Worm (Caenorhabditis elegans): ENCODE results near the gene sri-73.

The sri-73 gene

ce11 chrV:565984-566383 lies at the start of gene sri-73:
TSS of gene sri-73 (minus strand) at chrV:566084.
- TF ChIP-seq flt-1 (GFP tag; IDR thresholded peaks at IDR 0.05) (no peak), T22C8.4 (GFP tag; IDR thresholded peaks at IDR 0.05) (no peak), ztf-23 (GFP tag; IDR thresholded peaks at IDR 0.05) (no peak), med-1 (GFP tag; optimal IDR thresholded peaks at IDR 0.05; ENCODE audit: insufficient read depth) (no peak), tab-1 (GFP tag; IDR thresholded peaks at IDR 0.05) (no peak), ztf-29 (GFP tag; IDR thresholded peaks at IDR 0.05) (no peak), ref-1 (GFP tag; conservative IDR thresholded peaks at IDR 0.05) (no peak), cog-1 (tag; optimal IDR thresholded peaks at IDR 0.05) (no peak), klf-2 (GFP tag; conservative IDR thresholded peaks at IDR 0.05) (no peak)

DNA sequence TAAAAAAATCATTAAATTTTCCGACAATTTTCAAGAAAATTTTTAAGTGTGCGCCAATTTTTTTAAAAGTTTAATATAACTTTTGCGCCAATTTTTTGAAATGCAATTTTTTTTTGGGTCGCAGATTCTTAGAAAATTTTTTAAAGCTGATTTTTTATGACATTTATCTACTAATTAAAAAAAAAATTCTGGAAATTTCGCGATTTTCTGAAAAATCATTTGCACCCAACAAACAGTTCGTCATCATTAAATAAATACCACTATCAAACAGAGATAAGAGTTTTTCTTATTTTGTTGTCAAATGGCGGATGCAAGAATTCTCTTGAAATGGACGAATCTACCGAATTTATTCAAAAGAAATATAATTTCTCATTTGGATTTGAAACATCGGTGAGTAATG lies 49.4 kb upstream of the sri-73 start, which contains the start of gene F48G7.13:
TSS of gene F48G7.13 (plus strand) at position 301 of the 400 bp plus-strand sequence.
- no peak for TF ChIP-seq klf-2 (GFP tag; conservative IDR thresholded peaks at IDR 0.05)
- TF ChIP-seq cog-1 (tag; optimal IDR thresholded peaks at IDR 0.05): no peak
- TF ChIP-seq T22C8.4 (GFP tag; IDR thresholded peaks at IDR 0.05): no peak
- TF ChIP-seq flt-1 (GFP tag; IDR thresholded peaks at IDR 0.05): no peak
- TF ChIP-seq ztf-23 (GFP tag; IDR thresholded peaks at IDR 0.05): no peak
- TF ChIP-seq tab-1 (GFP tag; IDR thresholded peaks at IDR 0.05): no peak
- TF ChIP-seq ztf-29 (GFP tag; IDR thresholded peaks at IDR 0.05): no peak
- TF ChIP-seq med-1 (GFP tag; optimal IDR thresholded peaks at IDR 0.05; ENCODE audit: insufficient read depth): no peak
- TF ChIP-seq ref-1 (GFP tag; conservative IDR thresholded peaks at IDR 0.05): no peak

DNA sequence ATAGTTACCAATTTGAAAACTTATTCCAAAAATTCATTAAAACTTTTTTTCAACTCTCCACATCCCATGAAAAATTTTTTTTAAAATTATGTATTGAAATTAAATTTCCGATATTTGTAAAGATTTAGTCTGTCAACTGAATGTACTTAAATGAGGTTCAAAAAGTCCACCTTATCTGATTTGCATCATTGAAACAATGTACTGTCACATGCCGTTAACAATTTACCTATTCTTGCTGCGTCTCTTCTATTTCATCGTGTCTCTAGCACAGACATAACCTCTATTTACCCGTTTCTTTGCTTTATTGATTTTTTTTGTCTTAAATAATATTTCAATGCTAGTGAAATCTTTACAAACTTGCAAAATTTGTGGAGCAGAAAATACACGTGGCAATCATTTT lies 44.3 kb upstream of the sri-73 start, which contains the start of gene nhr-90:
TSS of gene nhr-90 (plus strand) at position 296 of the 400 bp plus-strand sequence.
- TF ChIP-seq ztf-23 (GFP tag; IDR thresholded peaks at IDR 0.05) (no peak), med-1 (GFP tag; optimal IDR thresholded peaks at IDR 0.05; ENCODE audit: insufficient read depth) (no peak), klf-2 (GFP tag; conservative IDR thresholded peaks at IDR 0.05) (no peak), tab-1 (GFP tag; IDR thresholded peaks at IDR 0.05) (no peak), ztf-29 (GFP tag; IDR thresholded peaks at IDR 0.05) (no peak), ref-1 (GFP tag; conservative IDR thresholded peaks at IDR 0.05) (no peak), cog-1 (tag; optimal IDR thresholded peaks at IDR 0.05) (no peak)

ce11 chrV:609671-610070 lies 43.8 kb upstream of the sri-73 start, which contains the start of gene srlf-36:
TSS of gene srlf-36 (minus strand) at chrV:609771.
- TF ChIP-seq ztf-23 (GFP tag; IDR thresholded peaks at IDR 0.05) (no peak), tab-1 (GFP tag; IDR thresholded peaks at IDR 0.05) (no peak), klf-2 (GFP tag; conservative IDR thresholded peaks at IDR 0.05) (no peak), T22C8.4 (GFP tag; IDR thresholded peaks at IDR 0.05) (no peak), med-1 (GFP tag; optimal IDR thresholded peaks at IDR 0.05; ENCODE audit: insufficient read depth) (no peak), flt-1 (GFP tag; IDR thresholded peaks at IDR 0.05) (no peak), ztf-29 (GFP tag; IDR thresholded peaks at IDR 0.05) (no peak), ref-1 (GFP tag; conservative IDR thresholded peaks at IDR 0.05) (no peak), cog-1 (tag; optimal IDR thresholded peaks at IDR 0.05) (no peak)

DNA sequence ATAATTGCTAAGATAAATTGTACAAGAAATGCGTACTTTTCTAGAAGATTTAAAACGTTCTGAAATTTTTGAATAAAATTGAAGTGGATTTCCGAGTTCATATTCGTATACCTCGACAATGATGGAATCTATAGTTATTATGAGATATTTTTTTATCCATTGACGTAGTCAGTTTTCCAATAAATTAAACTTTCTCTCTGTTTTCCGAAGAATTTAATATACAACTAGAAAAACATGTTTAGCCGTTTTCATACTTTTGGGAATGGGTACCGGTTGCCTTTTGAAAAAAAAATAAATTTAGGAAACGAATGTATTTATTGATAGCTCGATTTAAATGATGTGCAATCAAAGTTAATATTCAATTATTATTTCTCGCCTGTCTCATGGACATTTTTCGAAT lies 43.0 kb upstream of the sri-73 start, which contains the start of gene srw-109:
TSS of gene srw-109 (minus strand) at position 101 of the 400 bp plus-strand sequence.
- TF ChIP-seq ztf-29 (GFP tag; IDR thresholded peaks at IDR 0.05): no peak
- no peak for TF ChIP-seq med-1 (GFP tag; optimal IDR thresholded peaks at IDR 0.05; ENCODE audit: insufficient read depth)
- no peak for TF ChIP-seq ztf-23 (GFP tag; IDR thresholded peaks at IDR 0.05)
- no peak for TF ChIP-seq tab-1 (GFP tag; IDR thresholded peaks at IDR 0.05)
- no peak for TF ChIP-seq klf-2 (GFP tag; conservative IDR thresholded peaks at IDR 0.05)
- no peak for TF ChIP-seq ref-1 (GFP tag; conservative IDR thresholded peaks at IDR 0.05)
- TF ChIP-seq flt-1 (GFP tag; IDR thresholded peaks at IDR 0.05): no peak
- TF ChIP-seq T22C8.4 (GFP tag; IDR thresholded peaks at IDR 0.05): no peak
- no peak for TF ChIP-seq cog-1 (tag; optimal IDR thresholded peaks at IDR 0.05)

DNA sequence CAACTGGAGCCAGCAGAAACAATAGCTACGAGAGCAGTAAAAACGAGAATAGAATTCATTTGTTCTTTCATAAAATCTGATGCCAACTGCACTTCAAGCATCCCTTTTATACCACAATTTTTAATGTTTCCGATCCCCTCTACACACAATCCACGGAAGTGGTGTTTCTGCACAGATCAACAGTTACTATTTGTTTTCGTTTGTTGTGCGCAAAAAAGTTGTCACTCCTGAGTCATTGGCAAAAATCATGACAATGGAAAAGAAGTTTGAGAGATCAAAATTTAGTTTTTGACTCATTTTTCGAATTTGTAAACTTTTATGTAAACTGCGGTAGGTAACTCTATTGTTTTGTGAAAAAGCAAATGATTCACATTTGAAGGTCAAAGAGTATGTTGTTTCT lies 38.2 kb upstream of the sri-73 start, which contains the start of gene srlf-37:
TSS of gene srlf-37 (minus strand) at position 101 of the 400 bp plus-strand sequence.
- no peak for TF ChIP-seq cog-1 (tag; optimal IDR thresholded peaks at IDR 0.05)
- TF ChIP-seq T22C8.4 (GFP tag; IDR thresholded peaks at IDR 0.05): no peak
- TF ChIP-seq med-1 (GFP tag; optimal IDR thresholded peaks at IDR 0.05; ENCODE audit: insufficient read depth): no peak

- TF ChIP-seq flt-1 (GFP tag; IDR thresholded peaks at IDR 0.05) (no peak), tab-1 (GFP tag; IDR thresholded peaks at IDR 0.05) (no peak), ref-1 (GFP tag; conservative IDR thresholded peaks at IDR 0.05) (no peak), cog-1 (tag; optimal IDR thresholded peaks at IDR 0.05) (no peak), med-1 (GFP tag; optimal IDR thresholded peaks at IDR 0.05; ENCODE audit: insufficient read depth) (no peak), ztf-29 (GFP tag; IDR thresholded peaks at IDR 0.05) (no peak), klf-2 (GFP tag; conservative IDR thresholded peaks at IDR 0.05) (no peak), T22C8.4 (GFP tag; IDR thresholded peaks at IDR 0.05) (no peak), ztf-23 (GFP tag; IDR thresholded peaks at IDR 0.05) (no peak)
Measured at ce11 chrV:600231-600630, 34.3 kb upstream of the sri-73 start, which contains the start of gene nhr-251. TSS of gene nhr-251 (plus strand) at chrV:600531.

- TF ChIP-seq tab-1 (GFP tag; IDR thresholded peaks at IDR 0.05) (no peak), cog-1 (tag; optimal IDR thresholded peaks at IDR 0.05) (no peak), flt-1 (GFP tag; IDR thresholded peaks at IDR 0.05) (no peak), ref-1 (GFP tag; conservative IDR thresholded peaks at IDR 0.05) (no peak), klf-2 (GFP tag; conservative IDR thresholded peaks at IDR 0.05) (no peak), ztf-23 (GFP tag; IDR thresholded peaks at IDR 0.05) (no peak), ztf-29 (GFP tag; IDR thresholded peaks at IDR 0.05) (no peak), T22C8.4 (GFP tag; IDR thresholded peaks at IDR 0.05) (no peak), med-1 (GFP tag; optimal IDR thresholded peaks at IDR 0.05; ENCODE audit: insufficient read depth) (no peak)
Measured at ce11 chrV:599783-600182, 33.9 kb upstream of the sri-73 start.

ce11 chrV:598626-599025 lies 32.7 kb upstream of the sri-73 start:
- TF ChIP-seq cog-1 (tag; optimal IDR thresholded peaks at IDR 0.05): no peak
- no peak for TF ChIP-seq tab-1 (GFP tag; IDR thresholded peaks at IDR 0.05)
- no peak for TF ChIP-seq ztf-23 (GFP tag; IDR thresholded peaks at IDR 0.05)
- TF ChIP-seq T22C8.4 (GFP tag; IDR thresholded peaks at IDR 0.05): no peak
- TF ChIP-seq ref-1 (GFP tag; conservative IDR thresholded peaks at IDR 0.05): no peak
- no peak for TF ChIP-seq flt-1 (GFP tag; IDR thresholded peaks at IDR 0.05)
- TF ChIP-seq klf-2 (GFP tag; conservative IDR thresholded peaks at IDR 0.05): no peak
- no peak for TF ChIP-seq ztf-29 (GFP tag; IDR thresholded peaks at IDR 0.05)
- no peak for TF ChIP-seq med-1 (GFP tag; optimal IDR thresholded peaks at IDR 0.05; ENCODE audit: insufficient read depth)

DNA sequence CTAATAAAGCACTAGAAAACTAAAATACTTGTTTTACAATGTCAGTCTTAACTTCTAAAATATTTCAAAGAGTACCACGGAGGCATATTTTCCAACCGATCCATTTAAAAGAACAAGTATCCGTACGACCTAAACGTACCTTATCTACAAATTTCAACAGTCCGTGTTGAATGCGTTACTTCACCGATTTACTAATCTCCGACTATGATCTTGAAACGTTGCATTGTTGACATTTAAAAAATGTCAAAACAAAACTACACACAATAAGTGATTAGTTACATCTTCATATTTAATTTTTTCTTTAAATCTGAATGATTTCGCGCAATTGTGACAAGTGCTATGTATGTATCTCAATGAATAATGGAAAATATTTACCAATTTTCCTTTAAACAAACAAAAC lies 31.9 kb upstream of the sri-73 start:
- TF ChIP-seq cog-1 (tag; optimal IDR thresholded peaks at IDR 0.05) (no peak), flt-1 (GFP tag; IDR thresholded peaks at IDR 0.05) (no peak), med-1 (GFP tag; optimal IDR thresholded peaks at IDR 0.05; ENCODE audit: insufficient read depth) (no peak), ztf-29 (GFP tag; IDR thresholded peaks at IDR 0.05) (no peak), ztf-23 (GFP tag; IDR thresholded peaks at IDR 0.05) (no peak)

Data from whole organism, midembryonic.